Fruit fly (Drosophila melanogaster): ENCODE measurements around the gene GATAe.

GATAe gene

DNA sequence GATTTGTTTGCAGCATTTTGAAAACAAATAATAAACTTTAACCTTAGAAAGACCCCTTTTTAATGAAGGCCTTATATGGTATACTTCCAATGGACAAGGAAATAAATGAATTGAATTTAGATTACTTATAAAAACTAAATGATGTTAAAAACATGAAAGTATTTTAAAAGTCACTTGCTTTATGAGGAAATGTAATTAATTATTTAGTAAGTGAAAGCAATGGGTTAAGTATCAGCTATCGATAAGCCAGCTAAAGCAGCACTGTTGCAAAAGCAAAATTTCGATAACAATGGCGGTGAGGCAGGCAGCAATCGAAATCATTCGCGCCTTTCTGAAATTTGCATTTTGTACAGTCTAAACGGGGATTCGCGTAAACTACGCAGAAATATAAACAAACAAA is 43.7 kb upstream of the GATAe start, which contains the start of the genes CG32856 and Rbf2 (continued):
- peak; percentile 74 for TF ChIP-seq maf-S (GFP tag; optimal IDR thresholded peaks at IDR 0.05)
- peak; percentile 26 for TF ChIP-seq Max (GFP tag; optimal IDR thresholded peaks at IDR 0.05)
- TF ChIP-seq ssp (GFP tag; IDR thresholded peaks at IDR 0.05), result peak; percentile 31
- TF ChIP-seq CG4730 (GFP tag; IDR thresholded peaks at IDR 0.05), result no peak
- TF ChIP-seq sna (GFP tag; IDR thresholded peaks at IDR 0.05; ENCODE audit: partially characterized antibody), result peak; percentile 70
- no peak for TF ChIP-seq Jarid2 (GFP tag; optimal IDR thresholded peaks at IDR 0.05)
- no peak for TF ChIP-seq B-H1 (GFP tag; IDR thresholded peaks at IDR 0.05)
- TF ChIP-seq CG30403 (GFP tag; optimal IDR thresholded peaks at IDR 0.05), result peak; percentile 92
- peak; percentile 63 for TF ChIP-seq CG14050 (GFP tag; IDR thresholded peaks at IDR 0.05)
- peak; percentile 63 for TF ChIP-seq CG3838 (GFP tag; optimal IDR thresholded peaks at IDR 0.05)
- TF ChIP-seq CG31365 (tag; optimal IDR thresholded peaks at IDR 0.05), result no peak
- peak; percentile 84 for TF ChIP-seq Dek (tag; optimal IDR thresholded peaks at IDR 0.05)
- no peak for TF ChIP-seq pb (GFP tag; optimal IDR thresholded peaks at IDR 0.05)
- peak; percentile 64 for TF ChIP-seq Nf-YB (GFP tag; optimal IDR thresholded peaks at IDR 0.05)
- no peak for TF ChIP-seq tio (GFP tag; optimal IDR thresholded peaks at IDR 0.05)
- no peak for TF ChIP-seq Tbp (GFP tag; optimal IDR thresholded peaks at IDR 0.05)
- TF ChIP-seq CG9817 (tag; optimal IDR thresholded peaks at IDR 0.05), result peak; percentile 93
- TF ChIP-seq CG9727 (GFP tag; optimal IDR thresholded peaks at IDR 0.05), result no peak
- TF ChIP-seq bsh (GFP tag; optimal IDR thresholded peaks at IDR 0.05), result peak; percentile 59 to 85
- TF ChIP-seq tup (GFP tag; optimal IDR thresholded peaks at IDR 0.05), result peak; percentile 57
- peak; percentile 73 for TF ChIP-seq unc-4 (GFP tag; IDR thresholded peaks at IDR 0.05; ENCODE audit: partially characterized antibody)
- peak; percentile 76 for TF ChIP-seq Atf-2 (GFP tag; optimal IDR thresholded peaks at IDR 0.05)
- TF ChIP-seq sens-2 (GFP tag; IDR thresholded peaks at IDR 0.05), result no peak
- TF ChIP-seq sug (tag; optimal IDR thresholded peaks at IDR 0.05), result peak; percentile 90
- TF ChIP-seq CG11723 (GFP tag; optimal IDR thresholded peaks at IDR 0.05), result peak; percentile 43
- no peak for TF ChIP-seq klu (GFP tag; IDR thresholded peaks at IDR 0.05)
- TF ChIP-seq CG10366 (GFP tag; IDR thresholded peaks at IDR 0.05), result peak; percentile 80
- TF ChIP-seq zfh2 (GFP tag; optimal IDR thresholded peaks at IDR 0.05), result peak; percentile 87
- peak; percentile 75 for TF ChIP-seq amos (GFP tag; IDR thresholded peaks at IDR 0.05; ENCODE audit: partially characterized antibody)
- TF ChIP-seq Atf6 (GFP tag; IDR thresholded peaks at IDR 0.05), result peak; percentile 86
- TF ChIP-seq btn (GFP tag; optimal IDR thresholded peaks at IDR 0.05), result no peak
- peak; percentile 81 for TF ChIP-seq Camta (GFP tag; optimal IDR thresholded peaks at IDR 0.05)
- TF ChIP-seq unpg (GFP tag; optimal IDR thresholded peaks at IDR 0.05), result peak; percentile 93
- TF ChIP-seq grn (GFP tag; optimal IDR thresholded peaks at IDR 0.05), result no peak
- no peak; the same call in 1 of the 3 replicates for TF ChIP-seq ken (GFP tag; IDR thresholded peaks at IDR 0.05)
- no peak for TF ChIP-seq z (GFP tag; IDR thresholded peaks at IDR 0.05)
- no peak for TF ChIP-seq CG1529 (GFP tag; optimal IDR thresholded peaks at IDR 0.05)
- TF ChIP-seq CG30020 (tag; optimal IDR thresholded peaks at IDR 0.05), result peak; percentile 82
- peak; percentile 80 for TF ChIP-seq CG33557 (GFP tag; optimal IDR thresholded peaks at IDR 0.05)
- no peak for TF ChIP-seq lbe (GFP tag; optimal IDR thresholded peaks at IDR 0.05)
- no peak for TF ChIP-seq CG4282 (GFP tag; optimal IDR thresholded peaks at IDR 0.05)
- no peak for TF ChIP-seq CG34376 (GFP tag; optimal IDR thresholded peaks at IDR 0.05)
- TF ChIP-seq sqz (GFP tag; optimal IDR thresholded peaks at IDR 0.05), result no peak
- peak; percentile 84 for TF ChIP-seq CG15601 (tag; optimal IDR thresholded peaks at IDR 0.05)
- no peak for TF ChIP-seq CG31388 (GFP tag; optimal IDR thresholded peaks at IDR 0.05)
- peak; percentile 38 for TF ChIP-seq cato (GFP tag; optimal IDR thresholded peaks at IDR 0.05; ENCODE audit: borderline replicate concordance)
- no peak for TF ChIP-seq D19A (tag; optimal IDR thresholded peaks at IDR 0.05)
- peak; percentile 89 for TF ChIP-seq ato (GFP tag; IDR thresholded peaks at IDR 0.05; ENCODE audit: partially characterized antibody)
- no peak for TF ChIP-seq sd (tag; optimal IDR thresholded peaks at IDR 0.05)
- TF ChIP-seq CG17328 (GFP tag; IDR thresholded peaks at IDR 0.05), result peak; percentile 74
- no peak for TF ChIP-seq CG31224 (GFP tag; IDR thresholded peaks at IDR 0.05)
- TF ChIP-seq danr (GFP tag; IDR thresholded peaks at IDR 0.05), result no peak

Measured in whole organism, embryonic.